Worm (Caenorhabditis elegans) whole organism, early embryonic: ENCODE measurements around the gene C54F6.15.

Experiments
- B0310.2 ChIP-seq: sonication (generic microtip); optimal IDR thresholded peaks from 2 replicates; lab custom pipeline; 2016; ENCODE audit warnings: mild to moderate bottlenecking, missing genetic modification characterization, missing compliant biosample characterization
- F13C5.2 ChIP-seq: sonication (generic microtip); optimal IDR thresholded peaks from 2 replicates; lab custom pipeline; 2017; ENCODE audit warnings: mild to moderate bottlenecking, missing genetic modification characterization, inconsistent platforms, missing compliant biosample characterization
- aly-1 ChIP-seq: sonication (generic microtip); optimal IDR thresholded peaks from 2 replicates; lab custom pipeline; 2016; ENCODE audit warnings: missing genetic modification characterization, missing compliant biosample characterization
- ama-1 ChIP-seq: fragments of 150-350 bp; optimal IDR thresholded peaks from 2 replicates; lab custom pipeline; 2014
- ceh-36 ChIP-seq: sonication (generic microtip); optimal IDR thresholded peaks from 2 replicates; lab custom pipeline; 2016; ENCODE audit warnings: missing genetic modification characterization, inconsistent platforms, missing compliant biosample characterization
- ets-7 ChIP-seq: sonication (generic microtip); optimal IDR thresholded peaks from 2 replicates; lab custom pipeline; 2016; ENCODE audit warnings: missing genotype, missing genetic modification characterization, missing compliant biosample characterization
- flt-1 ChIP-seq: fragments of 200-800 bp; sonication (Bioruptor generic); IDR thresholded peaks from 2 replicates; pipeline ENCODE4 v1.3.6; 2022; ENCODE audit warnings: missing genetic modification characterization, missing compliant biosample characterization
- hmg-4 ChIP-seq: fragments of 200-800 bp; sonication (Bioruptor generic); optimal IDR thresholded peaks from 2 replicates; lab custom pipeline; 2018; ENCODE audit warnings: mild to moderate bottlenecking, missing genetic modification characterization, missing compliant biosample characterization
- pes-1 ChIP-seq: fragments of 200-800 bp; sonication (Bioruptor generic); IDR thresholded peaks from 2 replicates; pipeline ENCODE4 v1.3.6; 2022; ENCODE audit warnings: missing genetic modification reagents, missing genetic modification characterization, missing compliant biosample characterization
- scrt-1 ChIP-seq: fragments of 200-800 bp; sonication (Bioruptor generic); IDR thresholded peaks from 2 replicates; pipeline ENCODE4 v1.3.6; 2022; ENCODE audit warnings: missing genetic modification characterization, missing compliant biosample characterization
- sea-1 ChIP-seq: fragments of 200-800 bp; sonication (Bioruptor generic); conservative IDR thresholded peaks from 2 replicates; pipeline ENCODE4 v1.3.6; 2022; ENCODE audit warnings: missing genetic modification characterization, missing compliant biosample characterization
- tbx-11 ChIP-seq: fragments of 200-800 bp; sonication (Bioruptor generic); IDR thresholded peaks from 2 replicates; pipeline ENCODE4 v1.3.6; 2022; ENCODE audit warnings: missing genetic modification characterization, missing compliant biosample characterization
- tbx-37 ChIP-seq: fragments of 200-800 bp; sonication (Bioruptor generic); conservative IDR thresholded peaks from 2 replicates; pipeline ENCODE4 v1.3.6; 2022; ENCODE audit warnings: missing genetic modification reagents, missing genetic modification characterization, missing compliant biosample characterization
- tra-4 ChIP-seq: sonication (generic microtip); optimal IDR thresholded peaks from 2 replicates; lab custom pipeline; 2017; ENCODE audit warnings: missing genetic modification characterization, missing compliant biosample characterization

- TF ChIP-seq flt-1 (GFP tag; lab: Robert Waterston, UW): no peak
- no peak for TF ChIP-seq scrt-1 (GFP tag; lab: Robert Waterston, UW)
- TF ChIP-seq ama-1 (lab: Kevin White, UChicago): no peak
- TF ChIP-seq tbx-37 (GFP tag; lab: Robert Waterston, UW): no peak
- TF ChIP-seq ets-7 (tag; lab: Kevin White, UChicago): no peak
- TF ChIP-seq tbx-11 (GFP tag; lab: Robert Waterston, UW): no peak
- no peak for TF ChIP-seq ceh-36 (tag; lab: Kevin White, UChicago)
- no peak for TF ChIP-seq F13C5.2
- TF ChIP-seq aly-1 (tag; lab: Kevin White, UChicago): no peak
- TF ChIP-seq B0310.2: no peak
- TF ChIP-seq pes-1 (GFP tag; lab: Robert Waterston, UW): no peak
- no peak for TF ChIP-seq sea-1 (GFP tag; lab: Robert Waterston, UW)
- no peak for TF ChIP-seq hmg-4 (GFP tag; lab: Kevin White, UChicago)
- TF ChIP-seq tra-4 (tag; lab: Kevin White, UChicago): no peak
These were observed 17.9 kb downstream of the C54F6.15 start, which contains the start of gene srh-229 for ce11 chrV:7504271-7504670.
